Worm (Caenorhabditis elegans) whole organism, L2 larva: ENCODE measurements around the gene C56A3.8.

Experiments
- F13H6.1 ChIP-seq: sonication (generic microtip); optimal IDR thresholded peaks from 2 replicates; lab custom pipeline; 2016; ENCODE audit warnings: missing genetic modification characterization, missing compliant biosample characterization
- R02D3.7 ChIP-seq: fragments of 150-350 bp; optimal IDR thresholded peaks from 2 replicates; lab custom pipeline; 2014; ENCODE audit warnings: missing biosample characterization, missing genetic modification characterization
- Y55F3AM.14 ChIP-seq: fragments of 200-800 bp; sonication (Bioruptor generic); optimal IDR thresholded peaks from 2 replicates; lab custom pipeline; 2018; ENCODE audit warnings: mild to moderate bottlenecking, missing genetic modification characterization, missing compliant biosample characterization
- aly-2 ChIP-seq: fragments of 150-350 bp; optimal IDR thresholded peaks from 2 replicates; lab custom pipeline; 2014; ENCODE audit warnings: missing biosample characterization, missing genetic modification characterization
- ama-1 ChIP-seq: fragments of 150-350 bp; optimal IDR thresholded peaks from 2 replicates; lab custom pipeline; 2018; ENCODE audit warnings: inconsistent platforms
- blmp-1 ChIP-seq: sonication (generic microtip); optimal IDR thresholded peaks from 2 replicates; lab custom pipeline; 2017; ENCODE audit warnings: missing genetic modification characterization, mild to moderate bottlenecking, missing compliant biosample characterization, antibody characterized with exemption, moderate library complexity; ENCODE audit not compliant: insufficient read depth
- ceh-16 ChIP-seq: fragments of 150-350 bp; optimal IDR thresholded peaks from 2 replicates; lab custom pipeline; 2014; ENCODE audit warnings: missing biosample characterization, missing genetic modification characterization
- ceh-82 ChIP-seq: fragments of 150-350 bp; optimal IDR thresholded peaks from 2 replicates; lab custom pipeline; 2014; ENCODE audit warnings: missing biosample characterization, missing genetic modification characterization
- crh-2 ChIP-seq: sonication (generic microtip); optimal IDR thresholded peaks from 2 replicates; lab custom pipeline; 2017; ENCODE audit warnings: missing biosample characterization, missing genetic modification characterization
- dmd-4 ChIP-seq: sonication (generic microtip); optimal IDR thresholded peaks from 2 replicates; lab custom pipeline; 2017; ENCODE audit warnings: missing biosample characterization, missing genetic modification characterization
- egl-27 ChIP-seq: sonication (generic microtip); optimal IDR thresholded peaks from 3 replicates; lab custom pipeline; 2017; ENCODE audit warnings: missing biosample characterization, missing genetic modification reagents, missing genetic modification characterization
- elt-1 ChIP-seq: fragments of 150-350 bp; optimal IDR thresholded peaks from 2 replicates; lab custom pipeline; 2014; ENCODE audit warnings: missing biosample characterization, missing genetic modification characterization
- gmeb-1 ChIP-seq: fragments of 150-350 bp; optimal IDR thresholded peaks from 2 replicates; lab custom pipeline; 2014; ENCODE audit warnings: missing biosample characterization, missing genetic modification characterization
- lin-11 ChIP-seq: fragments of 150-350 bp; sonication (generic microtip); optimal IDR thresholded peaks from 2 replicates; lab custom pipeline; 2014; ENCODE audit warnings: missing biosample characterization, missing genetic modification characterization, inconsistent platforms, mixed read lengths
- lin-13 ChIP-seq: fragments of 150-350 bp; optimal IDR thresholded peaks from 2 replicates; lab custom pipeline; 2014; ENCODE audit warnings: missing biosample characterization, missing genetic modification reagents, missing genetic modification characterization
- lin-39 ChIP-seq: fragments of 150-350 bp; optimal IDR thresholded peaks from 2 replicates; lab custom pipeline; 2014; ENCODE audit warnings: missing biosample characterization, missing genetic modification reagents, missing genetic modification characterization
- lsy-2 ChIP-seq, 2 experiments: fragments of 150-350 bp in 1 of 2; sonication (generic microtip) in 1 of 2; optimal IDR thresholded peaks; 2 replicates each; lab custom pipeline; 2014 to 2017; ENCODE audit warnings: missing biosample characterization in 2 of 2, missing genetic modification characterization in 2 of 2
- mab-5 ChIP-seq: fragments of 150-350 bp; optimal IDR thresholded peaks from 2 replicates; lab custom pipeline; 2014; ENCODE audit warnings: missing biosample characterization, missing genetic modification characterization
- mbf-1 ChIP-seq: sonication (generic microtip); optimal IDR thresholded peaks from 2 replicates; lab custom pipeline; 2017; ENCODE audit warnings: missing biosample characterization, missing genetic modification characterization
- mdl-1 ChIP-seq, 2 experiments: fragments of 150-350 bp in 1 of 2; sonication (generic microtip) in 1 of 2; optimal IDR thresholded peaks; 2 replicates each; lab custom pipeline; 2017; ENCODE audit warnings: missing biosample characterization in 2 of 2, missing genetic modification characterization in 2 of 2
- nhr-10 ChIP-seq: sonication (generic microtip); optimal IDR thresholded peaks from 2 replicates; lab custom pipeline; 2017; ENCODE audit warnings: missing biosample characterization, missing genetic modification characterization
- nhr-11 ChIP-seq: fragments of 150-350 bp; optimal IDR thresholded peaks from 2 replicates; lab custom pipeline; 2014; ENCODE audit warnings: missing biosample characterization, missing genetic modification characterization
- nhr-129 ChIP-seq: fragments of 150-350 bp; optimal IDR thresholded peaks from 2 replicates; lab custom pipeline; 2014; ENCODE audit warnings: missing biosample characterization, missing genetic modification characterization
- nhr-21 ChIP-seq: fragments of 150-350 bp; optimal IDR thresholded peaks from 2 replicates; lab custom pipeline; 2014; ENCODE audit warnings: missing biosample characterization, missing genetic modification characterization
- nhr-23 ChIP-seq: fragments of 150-350 bp; optimal IDR thresholded peaks from 2 replicates; lab custom pipeline; 2014; ENCODE audit warnings: missing biosample characterization, missing genetic modification reagents, missing genetic modification characterization
- nhr-237 ChIP-seq: fragments of 150-350 bp; optimal IDR thresholded peaks from 2 replicates; lab custom pipeline; 2014; ENCODE audit warnings: missing biosample characterization, missing genetic modification characterization
- nhr-25 ChIP-seq: fragments of 150-350 bp; sonication (generic microtip); optimal IDR thresholded peaks from 3 replicates; lab custom pipeline; 2014; ENCODE audit warnings: missing biosample characterization, missing genetic modification characterization
- nhr-77 ChIP-seq: fragments of 150-350 bp; optimal IDR thresholded peaks from 2 replicates; lab custom pipeline; 2014; ENCODE audit warnings: missing biosample characterization, missing genetic modification characterization
- peb-1 ChIP-seq: fragments of 150-350 bp; optimal IDR thresholded peaks from 2 replicates; lab custom pipeline; 2014; ENCODE audit warnings: missing biosample characterization, missing genetic modification characterization
- sem-4 ChIP-seq: fragments of 150-350 bp; optimal IDR thresholded peaks from 2 replicates; lab custom pipeline; 2014; ENCODE audit warnings: missing biosample characterization, missing genetic modification reagents, missing genetic modification characterization
- skn-1 ChIP-seq: sonication (generic microtip); optimal IDR thresholded peaks from 2 replicates; lab custom pipeline; 2017; ENCODE audit warnings: missing biosample characterization, missing genetic modification characterization
- sma-9 ChIP-seq, 2 experiments: fragments of 150-350 bp in 1 of 2; sonication (generic microtip) in 1 of 2; optimal IDR thresholded peaks; 2 replicates each; lab custom pipeline; 2014 to 2016; ENCODE audit warnings: missing genetic modification characterization in 2 of 2, mild to moderate bottlenecking in 1 of 2, missing biosample characterization in 1 of 2, missing compliant biosample characterization in 1 of 2, missing genetic modification reagents in 1 of 2, moderate library complexity in 1 of 2
- snpc-4 ChIP-seq: fragments of 150-350 bp; optimal IDR thresholded peaks from 2 replicates; lab custom pipeline; 2014; ENCODE audit warnings: missing biosample characterization, missing genetic modification characterization
- unc-39 ChIP-seq: fragments of 150-350 bp; optimal IDR thresholded peaks from 2 replicates; lab custom pipeline; 2014; ENCODE audit warnings: missing biosample characterization, missing genetic modification characterization
- unc-62 ChIP-seq: fragments of 150-350 bp; optimal IDR thresholded peaks from 2 replicates; lab custom pipeline; 2014; ENCODE audit warnings: missing biosample characterization, missing genetic modification reagents, missing genetic modification characterization
- zag-1 ChIP-seq: fragments of 150-350 bp; optimal IDR thresholded peaks from 2 replicates; lab custom pipeline; 2014; ENCODE audit warnings: missing biosample characterization, missing genetic modification characterization
- ztf-1 ChIP-seq: fragments of 200-800 bp; sonication (Bioruptor generic); conservative IDR thresholded peaks from 2 replicates; pipeline ENCODE4 v1.3.6; 2022; ENCODE audit warnings: missing genetic modification characterization, missing compliant biosample characterization
- ztf-4 ChIP-seq: fragments of 150-350 bp; optimal IDR thresholded peaks from 2 replicates; lab custom pipeline; 2014; ENCODE audit warnings: missing biosample characterization, missing genetic modification characterization

C56A3.8 gene

DNA sequence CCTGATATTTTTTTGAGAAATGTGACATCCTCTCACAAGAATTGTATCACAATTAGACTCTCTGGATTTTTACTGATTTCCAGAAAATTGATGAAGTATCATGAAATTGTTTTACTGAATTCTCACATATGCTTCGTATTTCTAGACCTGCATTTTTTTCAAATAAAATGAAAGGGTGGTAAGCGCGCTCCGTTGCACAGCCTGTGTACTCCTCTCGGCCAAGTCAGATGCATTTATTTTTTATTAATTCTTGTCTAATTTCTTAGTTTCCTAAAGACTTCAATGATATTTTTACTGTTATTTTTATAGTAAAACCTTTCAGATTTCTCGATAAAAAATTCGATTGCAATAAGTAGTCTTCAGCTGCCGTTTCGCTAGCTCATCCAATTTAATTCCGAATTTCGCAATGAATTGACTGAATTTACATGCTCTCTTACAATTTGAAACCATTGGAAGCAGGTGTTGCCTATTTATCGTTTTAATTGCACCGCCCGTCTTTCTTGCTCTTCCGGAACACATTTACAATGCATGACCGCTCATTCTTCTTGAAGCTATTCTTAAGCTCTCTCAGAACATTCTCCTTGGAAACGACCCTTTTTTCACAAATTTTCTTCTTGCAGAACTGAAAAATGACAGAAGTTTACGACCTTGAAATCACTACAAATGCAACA, 31.6 kb downstream of the C56A3.8 start, which contains the start of gene tbcb-1 (continued):
- TF ChIP-seq elt-1 (tag; lab: Kevin White, UChicago) (no peak), F13H6.1 (tag; lab: Kevin White, UChicago) (no peak), lin-39 (tag; lab: Kevin White, UChicago) (no peak), peb-1 (tag; lab: Kevin White, UChicago) (no peak), Y55F3AM.14 (GFP tag; lab: Kevin White, UChicago) (no peak), aly-2 (tag; lab: Kevin White, UChicago) (no peak), nhr-11 (tag; lab: Kevin White, UChicago) (no peak), nhr-10 (tag; lab: Kevin White, UChicago) (no peak), dmd-4 (tag; lab: Kevin White, UChicago) (no peak), nhr-21 (tag; lab: Kevin White, UChicago) (no peak), blmp-1 (tag; lab: Kevin White, UChicago) (no peak), mbf-1 (tag; lab: Kevin White, UChicago) (no peak), ceh-82 (tag; lab: Kevin White, UChicago) (no peak), crh-2 (tag; lab: Kevin White, UChicago) (no peak), snpc-4 (no peak), lsy-2 (tag; optimal IDR thresholded peaks at IDR 0.05; lab: Kevin White, UChicago) (peak in 1 of 2 experiments; percentile 55), nhr-77 (tag; lab: Kevin White, UChicago) (no peak), nhr-23 (no peak), nhr-237 (tag; lab: Kevin White, UChicago) (no peak), gmeb-1 (tag; lab: Kevin White, UChicago) (peak; percentile 35), unc-39 (tag; lab: Kevin White, UChicago) (no peak), egl-27 (no peak)

DNA sequence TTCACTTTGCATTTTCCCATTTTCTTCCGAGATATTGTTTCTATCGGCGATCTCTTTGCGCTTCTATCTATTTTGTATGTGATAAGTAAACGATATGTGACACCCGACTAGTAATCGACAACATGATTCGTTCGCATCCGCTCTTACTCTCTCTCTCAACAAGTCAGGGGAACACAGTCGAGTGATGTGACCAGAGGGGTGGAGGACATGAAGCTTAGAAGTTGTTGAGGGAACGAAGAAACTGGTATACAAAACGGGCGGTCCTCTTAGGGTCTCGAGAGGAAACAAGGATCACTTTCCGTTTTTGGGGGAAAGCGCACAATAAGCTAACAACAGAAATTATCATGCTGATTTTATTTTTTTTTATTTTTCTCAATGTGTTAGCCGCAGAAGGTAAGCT, 33.0 kb downstream of the C56A3.8 start, which contains the start of gene F53F4.4:
TSS of gene F53F4.4 (plus strand) at position 301 of the 400 bp plus-strand sequence.
- TF ChIP-seq mdl-1 (tag; optimal IDR thresholded peaks at IDR 0.05; lab: Kevin White, UChicago) (no peak), snpc-4 (no peak), R02D3.7 (tag; lab: Kevin White, UChicago) (no peak), lin-39 (tag; lab: Kevin White, UChicago) (no peak), peb-1 (tag; lab: Kevin White, UChicago) (no peak), zag-1 (tag; lab: Kevin White, UChicago) (no peak), unc-62 (no peak), aly-2 (tag; lab: Kevin White, UChicago) (no peak), nhr-129 (tag; lab: Kevin White, UChicago) (no peak), ztf-1 (no peak), unc-39 (tag; lab: Kevin White, UChicago) (no peak), nhr-23 (no peak)

DNA sequence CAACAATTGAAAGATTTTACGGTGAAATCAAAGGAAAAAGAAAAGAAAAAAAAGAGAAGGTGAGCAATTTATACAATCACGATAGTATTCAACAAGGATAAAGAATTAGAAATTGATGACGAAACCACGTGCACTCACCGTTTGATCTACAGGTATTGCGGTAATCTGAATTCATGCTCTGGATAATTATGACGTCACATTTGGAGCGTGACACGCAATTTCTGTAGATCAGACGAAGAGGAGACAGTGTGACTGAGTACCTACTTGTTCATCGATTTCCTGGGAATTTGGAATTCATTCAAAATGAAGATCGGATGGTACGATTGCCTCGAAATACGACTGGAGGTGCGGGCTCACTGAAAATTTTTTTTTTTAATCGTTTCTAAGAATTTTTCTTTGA, 38.3 kb downstream of the C56A3.8 start:
- no peak for TF ChIP-seq lin-13 (GFP tag; lab: Kevin White, UChicago)
- no peak for TF ChIP-seq nhr-237 (tag; lab: Kevin White, UChicago)
- TF ChIP-seq ztf-4 (tag; lab: Kevin White, UChicago), result no peak
- no peak for TF ChIP-seq unc-62
- no peak for TF ChIP-seq ceh-16
- no peak for TF ChIP-seq blmp-1 (tag; lab: Kevin White, UChicago)
- no peak for TF ChIP-seq lin-11 (tag; lab: Kevin White, UChicago)
- TF ChIP-seq nhr-77 (tag; lab: Kevin White, UChicago), result no peak
- TF ChIP-seq unc-39 (tag; lab: Kevin White, UChicago), result no peak
- no peak for TF ChIP-seq R02D3.7 (tag; lab: Kevin White, UChicago)

DNA sequence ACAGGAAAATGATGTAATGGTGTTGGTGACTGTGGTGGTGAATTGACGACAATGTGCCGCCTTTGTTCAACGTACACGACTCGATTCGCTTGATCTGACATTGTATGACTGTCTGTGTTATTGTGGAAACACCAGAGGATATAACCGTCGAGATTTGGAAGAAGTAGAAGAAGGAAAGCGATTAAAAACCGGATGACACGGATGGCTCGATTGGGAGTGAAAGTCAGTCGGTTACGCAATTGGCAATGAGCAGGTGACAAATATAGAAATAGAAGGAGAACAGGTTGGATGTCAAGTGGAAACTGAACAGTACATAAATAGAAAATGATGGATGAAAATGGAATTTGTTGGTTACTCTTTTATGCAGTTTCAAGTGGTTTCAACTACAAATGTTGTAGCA, 40.8 kb downstream of the C56A3.8 start, which contains the start of gene rdy-2:
TSS of gene rdy-2 (minus strand) at position 101 of the 400 bp plus-strand sequence.
- TF ChIP-seq peb-1 (tag; lab: Kevin White, UChicago) (no peak), sma-9 (GFP tag; optimal IDR thresholded peaks at IDR 0.05; lab: Kevin White, UChicago) (no peak), sma-9 (tag; optimal IDR thresholded peaks at IDR 0.05; lab: Kevin White, UChicago) (no peak), skn-1 (tag; lab: Kevin White, UChicago) (no peak), blmp-1 (tag; lab: Kevin White, UChicago) (no peak), elt-1 (tag; lab: Kevin White, UChicago) (no peak), sem-4 (tag; lab: Kevin White, UChicago) (no peak), unc-62 (no peak), nhr-25 (tag; lab: Kevin White, UChicago) (no peak), aly-2 (tag; lab: Kevin White, UChicago) (no peak), Y55F3AM.14 (GFP tag; lab: Kevin White, UChicago) (no peak), lin-39 (tag; lab: Kevin White, UChicago) (no peak), nhr-237 (tag; lab: Kevin White, UChicago) (no peak), R02D3.7 (tag; lab: Kevin White, UChicago) (no peak), nhr-21 (tag; lab: Kevin White, UChicago) (no peak), ama-1 (lab: Kevin White, UChicago) (no peak), mab-5 (no peak)
